Fruit fly (Drosophila melanogaster) whole organism, wandering third instar larva: Measurements from ENCODE around the gene Rpn12R.

Source experiments
- Abd-B ChIP-seq: fragments of >200 bp; optimal IDR thresholded peaks from 2 replicates; lab custom pipeline; 2017; ENCODE audit warnings: missing biosample characterization, missing genetic modification characterization
- CG32264 ChIP-seq: fragments of 200-800 bp; sonication (Bioruptor generic); optimal IDR thresholded peaks from 2 replicates; lab custom pipeline; 2016; ENCODE audit warnings: missing biosample characterization, missing genetic modification characterization
- CG9705 ChIP-seq: fragments of 200-800 bp; sonication (Bioruptor generic); optimal IDR thresholded peaks from 2 replicates; lab custom pipeline; 2018; ENCODE audit warnings: missing biosample characterization, mild to moderate bottlenecking, missing genetic modification characterization
- CrebA ChIP-seq: fragments of 200-800 bp; sonication (Bioruptor generic); optimal IDR thresholded peaks from 2 replicates; lab custom pipeline; 2016; ENCODE audit warnings: missing biosample characterization, mild to moderate bottlenecking, missing genetic modification characterization, borderline replicate concordance
- Dfd ChIP-seq: fragments of >200 bp; optimal IDR thresholded peaks from 2 replicates; lab custom pipeline; 2017; ENCODE audit warnings: missing biosample characterization, missing genetic modification characterization
- Dif ChIP-seq: fragments of 200-275, 200-300 bp; sonication (Bioruptor generic); optimal IDR thresholded peaks from 2 replicates; lab custom pipeline; 2018; ENCODE audit warnings: missing biosample characterization, missing genetic modification characterization; ENCODE audit not compliant: partially characterized antibody
- GATAd ChIP-seq: sonication (Bioruptor generic); optimal IDR thresholded peaks from 2 replicates; lab custom pipeline; 2016; ENCODE audit warnings: missing biosample characterization, missing genetic modification characterization
- HLH106 ChIP-seq: fragments of 200-800 bp; optimal IDR thresholded peaks from 3 replicates; lab custom pipeline; 2019; ENCODE audit warnings: missing biosample characterization, mild to moderate bottlenecking, missing genetic modification characterization, moderate library complexity
- Hnf4 ChIP-seq: fragments of 200-800 bp; sonication (Bioruptor generic); optimal IDR thresholded peaks from 2 replicates; lab custom pipeline; 2016; ENCODE audit warnings: missing biosample characterization, mild to moderate bottlenecking, missing genetic modification characterization
- Hr78 ChIP-seq: fragments of >200 bp; optimal IDR thresholded peaks from 2 replicates; lab custom pipeline; 2017; ENCODE audit warnings: missing biosample characterization, missing genetic modification characterization
- Hr83 ChIP-seq: fragments of 200-300 bp; sonication (Bioruptor generic); optimal IDR thresholded peaks from 2 replicates; lab custom pipeline; 2016; ENCODE audit warnings: missing biosample characterization, mild to moderate bottlenecking, missing genetic modification characterization, moderate library complexity; ENCODE audit not compliant: poor library complexity, severe bottlenecking
- Jra ChIP-seq: sonication (Bioruptor generic); optimal IDR thresholded peaks from 2 replicates; lab custom pipeline; 2016; ENCODE audit warnings: missing biosample characterization, missing genetic modification characterization
- Mio ChIP-seq: sonication (Bioruptor generic); optimal IDR thresholded peaks from 2 replicates; lab custom pipeline; 2016; ENCODE audit warnings: missing biosample characterization, missing genetic modification characterization
- Myc ChIP-seq: fragments of >200 bp; optimal IDR thresholded peaks from 2 replicates; lab custom pipeline; 2017
- N ChIP-seq: fragments of >200 bp; optimal IDR thresholded peaks from 2 replicates; lab custom pipeline; 2018; ENCODE audit warnings: missing biosample characterization, missing external identifiers, missing genetic modification characterization
- Rel ChIP-seq, 2 experiments: fragments of 200-800 bp; sonication (Bioruptor generic) in 1 of 2; optimal IDR thresholded peaks; 2 replicates in 1 of 2; 3 replicates in 1 of 2; lab custom pipeline; 2016 to 2019; ENCODE audit warnings: mild to moderate bottlenecking in 2 of 2, missing biosample characterization in 2 of 2, missing genetic modification characterization in 2 of 2, moderate library complexity in 1 of 2
- Vsx2 ChIP-seq: fragments of 200-300, 225-300 bp; sonication (Bioruptor generic); optimal IDR thresholded peaks from 2 replicates; lab custom pipeline; 2018; ENCODE audit warnings: missing biosample characterization, missing genetic modification characterization; ENCODE audit not compliant: partially characterized antibody
- br ChIP-seq: fragments of 200-800 bp; sonication (Bioruptor generic); optimal IDR thresholded peaks from 2 replicates; lab custom pipeline; 2016; ENCODE audit warnings: missing biosample characterization, missing genetic modification characterization
- brk ChIP-seq: fragments of 200-800 bp; sonication (Bioruptor generic); optimal IDR thresholded peaks from 2 replicates; lab custom pipeline; 2016; ENCODE audit warnings: missing biosample characterization, mild to moderate bottlenecking, missing genetic modification characterization
- dmrt93B ChIP-seq: fragments of 200-800 bp; sonication (Bioruptor generic); optimal IDR thresholded peaks from 2 replicates; lab custom pipeline; 2018; ENCODE audit warnings: missing biosample characterization, mild to moderate bottlenecking, missing genetic modification characterization
- dsf ChIP-seq: sonication (Bioruptor generic); optimal IDR thresholded peaks from 2 replicates; lab custom pipeline; 2016; ENCODE audit warnings: missing biosample characterization, missing genetic modification characterization, borderline replicate concordance
- ey ChIP-seq: fragments of 200-800 bp; sonication (Bioruptor generic); optimal IDR thresholded peaks from 2 replicates; lab custom pipeline; 2016; ENCODE audit warnings: missing biosample characterization, missing genetic modification characterization
- foxo ChIP-seq, 2 experiments: fragments of 200-800 bp; sonication (Bioruptor generic); optimal IDR thresholded peaks; 2 replicates in 1 of 2; 3 replicates in 1 of 2; lab custom pipeline; 2016 to 2017; ENCODE audit warnings: missing biosample characterization in 2 of 2, missing genetic modification characterization in 2 of 2
- fru ChIP-seq: fragments of 200-800 bp; sonication (Bioruptor generic); optimal IDR thresholded peaks from 3 replicates; lab custom pipeline; 2016; ENCODE audit warnings: missing biosample characterization, mild to moderate bottlenecking, missing genetic modification characterization
- h ChIP-seq: fragments of 200-800 bp; sonication (Bioruptor generic); optimal IDR thresholded peaks from 3 replicates; lab custom pipeline; 2016; ENCODE audit warnings: missing biosample characterization, mild to moderate bottlenecking, missing genetic modification characterization
- lola ChIP-seq: fragments of >200 bp; optimal IDR thresholded peaks from 2 replicates; lab custom pipeline; 2017; ENCODE audit warnings: missing biosample characterization, missing genetic modification characterization
- pan ChIP-seq: fragments of >200 bp; optimal IDR thresholded peaks from 2 replicates; lab custom pipeline; 2017
- rgr ChIP-seq: fragments of 200-800 bp; sonication (Bioruptor generic); optimal IDR thresholded peaks from 3 replicates; lab custom pipeline; 2016; ENCODE audit warnings: missing biosample characterization, mild to moderate bottlenecking, missing genetic modification characterization
- sv ChIP-seq: fragments of 200-800 bp; sonication (Bioruptor generic); optimal IDR thresholded peaks from 3 replicates; lab custom pipeline; 2016; ENCODE audit warnings: missing biosample characterization, missing genetic modification characterization
- tai ChIP-seq: sonication (Bioruptor generic); optimal IDR thresholded peaks from 2 replicates; lab custom pipeline; 2016; ENCODE audit warnings: missing biosample characterization, missing genetic modification characterization
- usp ChIP-seq: fragments of >200 bp; optimal IDR thresholded peaks from 2 replicates; lab custom pipeline; 2017; ENCODE audit warnings: missing biosample characterization, missing genetic modification characterization
- woc ChIP-seq: sonication (Bioruptor generic); optimal IDR thresholded peaks from 2 replicates; lab custom pipeline; 2016; ENCODE audit warnings: missing biosample characterization, mild to moderate bottlenecking, missing genetic modification characterization

Rpn12R gene

DNA sequence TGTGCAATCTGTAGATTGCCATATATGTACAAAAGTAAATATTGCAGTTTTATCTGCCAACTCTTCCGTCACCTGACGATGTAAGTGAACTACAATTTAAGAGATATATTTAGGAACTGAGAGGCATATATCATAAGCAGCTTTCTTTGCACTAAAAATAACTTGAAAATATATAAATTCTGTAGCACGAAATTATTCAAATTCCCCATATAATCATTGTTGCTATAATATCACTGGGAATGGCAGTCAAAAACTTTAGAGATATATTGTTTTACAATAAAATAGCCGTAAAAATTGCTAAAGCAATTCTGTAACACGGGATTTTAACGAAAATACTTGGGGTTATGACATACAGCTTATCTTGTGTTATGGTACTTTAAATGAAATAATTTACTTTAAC lies 9.0 kb upstream of the Rpn12R start, which contains the start of gene CG43679:
TSS of gene CG43679 (minus strand) at position 101 of the 400 bp plus-strand sequence.
- TF ChIP-seq br (GFP tag; lab: Kevin White, UChicago) (no peak), HLH106 (tag; lab: Kevin White, UChicago) (no peak), Rel (GFP tag; optimal IDR thresholded peaks at IDR 0.05; lab: Kevin White, UChicago) (no peak), Rel (tag; optimal IDR thresholded peaks at IDR 0.05; lab: Kevin White, UChicago) (no peak), CG9705 (no peak), Dif (GFP tag; lab: Kevin White, UChicago) (no peak), Hnf4 (GFP tag; lab: Kevin White, UChicago) (no peak), Dfd (GFP tag; lab: Kevin White, UChicago) (no peak), tai (GFP tag; lab: Kevin White, UChicago) (no peak), Myc (lab: Kevin White, UChicago) (no peak), dmrt93B (no peak), brk (no peak), Hr78 (GFP tag; lab: Kevin White, UChicago) (no peak), CG32264 (GFP tag; lab: Kevin White, UChicago) (no peak)

- TF ChIP-seq Abd-B (GFP tag; lab: Kevin White, UChicago) (no peak), fru (GFP tag; lab: Kevin White, UChicago) (no peak), h (GFP tag; lab: Kevin White, UChicago) (peak; percentile 21)
- TF ChIP-seq, all 38 proteins: peak for 1
Measured at dm6 chr3L:15050706-15051105, 8.3 kb upstream of the Rpn12R start, which contains the start of gene CG12310. TSS of gene CG12310 (minus strand) at chr3L:15050806.

DNA sequence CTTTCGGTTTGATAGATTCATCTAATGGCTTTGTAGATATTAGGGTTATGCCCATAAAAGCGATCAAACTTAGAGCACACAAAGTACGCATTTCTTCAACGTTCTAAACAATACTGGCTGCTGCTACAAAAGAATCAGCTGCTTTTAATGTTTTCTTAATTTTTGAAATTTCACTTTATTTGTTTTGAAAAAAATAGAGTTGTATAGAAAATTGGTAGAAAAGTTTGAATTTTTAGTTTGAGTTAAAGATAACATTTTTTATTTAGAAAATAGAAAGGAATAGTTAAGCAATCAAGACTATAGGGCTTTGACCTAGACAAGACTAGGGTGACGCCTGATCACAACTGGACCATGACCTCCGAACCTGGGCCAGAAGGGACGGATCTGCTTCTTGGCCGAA lies 7.7 kb upstream of the Rpn12R start, which contains the start of gene CG18581:
TSS of gene CG18581 (minus strand) at position 101 of the 400 bp plus-strand sequence.
- TF ChIP-seq usp: no peak
- TF ChIP-seq Dfd (GFP tag; lab: Kevin White, UChicago): no peak
- no peak for TF ChIP-seq Hr83 (GFP tag; lab: Kevin White, UChicago)
- TF ChIP-seq Jra: no peak
- no peak for TF ChIP-seq br (GFP tag; lab: Kevin White, UChicago)

DNA sequence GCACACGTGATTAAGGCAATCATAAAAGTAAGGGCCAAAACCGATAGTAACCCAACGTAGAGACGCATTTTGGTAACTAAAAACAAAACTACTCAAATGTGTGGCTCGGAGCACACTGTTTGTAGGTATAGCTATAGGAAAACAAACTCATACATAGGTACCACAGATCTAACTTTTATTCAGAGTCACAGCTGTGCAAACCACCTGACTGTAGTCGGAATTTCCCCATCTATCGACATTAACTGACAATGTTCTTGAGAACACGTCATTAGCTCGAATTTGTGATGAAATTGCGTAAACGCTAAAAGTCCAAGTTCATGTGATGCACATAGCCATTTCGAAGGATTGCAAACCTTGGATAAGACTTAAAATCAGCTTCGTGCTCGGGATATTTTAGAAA lies 7.0 kb upstream of the Rpn12R start, which contains the start of gene CG43678:
TSS of gene CG43678 (minus strand) at position 101 of the 400 bp plus-strand sequence.
- TF ChIP-seq CG9705 (no peak), Hr78 (GFP tag; lab: Kevin White, UChicago) (no peak)
- TF ChIP-seq, all 38 proteins: peak for 0

dm6 chr3L:15048091-15048490 lies 5.7 kb upstream of the Rpn12R start:
- TF ChIP-seq Myc (lab: Kevin White, UChicago) (peak; percentile 12), lola (no peak), tai (GFP tag; lab: Kevin White, UChicago) (no peak), CrebA (GFP tag; lab: Kevin White, UChicago) (no peak)

dm6 chr3L:15047606-15048005 lies 5.2 kb upstream of the Rpn12R start:
- no peak for TF ChIP-seq sv (GFP tag; lab: Kevin White, UChicago)
- TF ChIP-seq ey (GFP tag; lab: Kevin White, UChicago): no peak
- no peak for TF ChIP-seq GATAd (GFP tag; lab: Kevin White, UChicago)
- TF ChIP-seq woc (GFP tag; lab: Kevin White, UChicago): no peak
- TF ChIP-seq usp: no peak
- no peak for TF ChIP-seq CG32264 (GFP tag; lab: Kevin White, UChicago)
- no peak for TF ChIP-seq pan
- TF ChIP-seq Abd-B (GFP tag; lab: Kevin White, UChicago): no peak
- TF ChIP-seq HLH106 (tag; lab: Kevin White, UChicago): no peak
- no peak for TF ChIP-seq Hnf4 (GFP tag; lab: Kevin White, UChicago)
- TF ChIP-seq h (GFP tag; lab: Kevin White, UChicago): no peak
- no peak for TF ChIP-seq Mio (GFP tag; lab: Kevin White, UChicago)
- TF ChIP-seq foxo (GFP tag; optimal IDR thresholded peaks at IDR 0.05; lab: Kevin White, UChicago): no peak
- TF ChIP-seq Vsx2 (GFP tag; lab: Kevin White, UChicago): no peak
- TF ChIP-seq dmrt93B: no peak
- no peak for TF ChIP-seq Rel (GFP tag; optimal IDR thresholded peaks at IDR 0.05; lab: Kevin White, UChicago)
- TF ChIP-seq Rel (tag; optimal IDR thresholded peaks at IDR 0.05; lab: Kevin White, UChicago): no peak
- no peak for TF ChIP-seq Hr83 (GFP tag; lab: Kevin White, UChicago)
- no peak for TF ChIP-seq dsf
- no peak for TF ChIP-seq N (GFP tag; lab: Kevin White, UChicago)
- no peak for TF ChIP-seq rgr (GFP tag; lab: Kevin White, UChicago)
